Worm (Caenorhabditis elegans) whole organism, L4 larva: ENCODE data around the gene W03H9.2.

ENCODE experiments used
- D1046.2 ChIP-seq: fragments of 200-800 bp; sonication (Bioruptor generic); IDR thresholded peaks from 2 replicates; pipeline ENCODE4 v1.3.6; 2022; ENCODE audit warnings: missing genetic modification characterization, missing compliant biosample characterization
- F10B5.3 ChIP-seq: sonication (generic microtip); optimal IDR thresholded peaks from 2 replicates; lab custom pipeline; 2016; ENCODE audit warnings: mild to moderate bottlenecking, missing genetic modification characterization, missing compliant biosample characterization
- F44E2.7 ChIP-seq: fragments of 200-800 bp; sonication (Bioruptor generic); IDR thresholded peaks from 2 replicates; pipeline ENCODE4 v2.1.2; 2022; ENCODE audit warnings: missing genetic modification characterization, missing compliant biosample characterization
- F49E8.2 ChIP-seq: sonication (generic microtip); optimal IDR thresholded peaks from 2 replicates; lab custom pipeline; 2016; ENCODE audit warnings: missing compliant biosample characterization, mild to moderate bottlenecking, missing genetic modification characterization, borderline replicate concordance
- Y105C5A.15 ChIP-seq: fragments of 200-800 bp; sonication (Bioruptor generic); IDR thresholded peaks from 2 replicates; pipeline ENCODE4 v1.3.6; 2022; ENCODE audit warnings: missing genetic modification characterization, missing compliant biosample characterization
- Y48G9A.11 ChIP-seq: fragments of 200-800 bp; sonication (Bioruptor generic); IDR thresholded peaks from 2 replicates; pipeline ENCODE4 v1.3.6; 2022; ENCODE audit warnings: missing genetic modification reagents, missing genetic modification characterization, missing compliant biosample characterization
- aha-1 ChIP-seq: fragments of 150-350 bp; peaks from one replicate; lab custom pipeline; 2014; ENCODE audit warnings: missing biosample characterization, missing genetic modification characterization
- aly-2 ChIP-seq: sonication (generic microtip); optimal IDR thresholded peaks from 2 replicates; lab custom pipeline; 2018; ENCODE audit warnings: missing biosample characterization, missing genetic modification characterization
- arid-1 ChIP-seq: fragments of 200-800 bp; sonication (Bioruptor generic); conservative IDR thresholded peaks from 2 replicates; pipeline ENCODE4 v1.3.6; 2022; ENCODE audit warnings: missing genetic modification reagents, missing genetic modification characterization, missing compliant biosample characterization
- attf-4 ChIP-seq: sonication (generic microtip); optimal IDR thresholded peaks from 3 replicates; lab custom pipeline; 2017; ENCODE audit warnings: missing biosample characterization, missing genetic modification characterization
- ceh-28 ChIP-seq: fragments of 150-350 bp; optimal IDR thresholded peaks from 2 replicates; lab custom pipeline; 2014; ENCODE audit warnings: missing biosample characterization, missing genetic modification reagents, missing genetic modification characterization
- cey-2 ChIP-seq: sonication (generic microtip); optimal IDR thresholded peaks from 3 replicates; lab custom pipeline; 2017; ENCODE audit warnings: missing genetic modification characterization, mild to moderate bottlenecking, missing compliant biosample characterization, antibody characterized with exemption, borderline replicate concordance; ENCODE audit not compliant: insufficient read depth
- daf-12 ChIP-seq: fragments of 150-350 bp; optimal IDR thresholded peaks from 2 replicates; lab custom pipeline; 2014; ENCODE audit warnings: missing biosample characterization, missing genetic modification reagents, missing genetic modification characterization
- daf-16 ChIP-seq, 3 experiments: sonication (generic microtip); optimal IDR thresholded peaks; 2 replicates each; lab custom pipeline; 2016 to 2017; ENCODE audit warnings: missing genetic modification characterization in 3 of 3, missing genetic modification reagents in 3 of 3, mild to moderate bottlenecking in 2 of 3, missing compliant biosample characterization in 2 of 3, missing biosample characterization in 1 of 3, moderate library complexity in 1 of 3
- dpl-1 ChIP-seq: fragments of 150-350 bp; optimal IDR thresholded peaks from 2 replicates; lab custom pipeline; 2014; ENCODE audit warnings: missing biosample characterization, missing genetic modification reagents, missing genetic modification characterization
- duxl-1 ChIP-seq: sonication (generic microtip); optimal IDR thresholded peaks from 2 replicates; lab custom pipeline; 2016; ENCODE audit warnings: mild to moderate bottlenecking, missing genetic modification characterization, moderate library complexity, missing compliant biosample characterization; ENCODE audit not compliant: poor library complexity
- dve-1 ChIP-seq: sonication (generic microtip); optimal IDR thresholded peaks from 2 replicates; lab custom pipeline; 2017; ENCODE audit warnings: antibody characterized with exemption, mild to moderate bottlenecking, missing genetic modification characterization, missing compliant biosample characterization; ENCODE audit not compliant: insufficient read depth
- egl-43 ChIP-seq: fragments of 200-800 bp; sonication (Bioruptor generic); IDR thresholded peaks from 2 replicates; pipeline ENCODE4 v1.3.6; 2022; ENCODE audit warnings: missing genetic modification reagents, missing genetic modification characterization, missing compliant biosample characterization
- fkh-10 ChIP-seq: fragments of 150-350 bp; optimal IDR thresholded peaks from 2 replicates; lab custom pipeline; 2014; ENCODE audit warnings: missing biosample characterization, missing genetic modification reagents, missing genetic modification characterization
- gei-8 ChIP-seq: fragments of 200-800 bp; sonication (Bioruptor generic); optimal IDR thresholded peaks from 2 replicates; lab custom pipeline; 2018; ENCODE audit warnings: mild to moderate bottlenecking, missing genetic modification characterization, missing compliant biosample characterization
- lim-7 ChIP-seq: fragments of 200-800 bp; sonication (Bioruptor generic); IDR thresholded peaks from 2 replicates; pipeline ENCODE4 v1.3.6; 2022; ENCODE audit warnings: missing genetic modification characterization, missing compliant biosample characterization
- lin-13 ChIP-seq: fragments of 150-350 bp; optimal IDR thresholded peaks from 2 replicates; lab custom pipeline; 2014; ENCODE audit warnings: missing biosample characterization, missing genetic modification reagents, missing genetic modification characterization
- lin-38 ChIP-seq: fragments of 200-800 bp; sonication (Bioruptor generic); IDR thresholded peaks from 2 replicates; pipeline ENCODE4 v1.3.6; 2022; ENCODE audit warnings: missing genetic modification reagents, missing genetic modification characterization, missing compliant biosample characterization
- madf-5 ChIP-seq, 2 experiments: fragments of 200-800 bp; sonication (Bioruptor generic); IDR thresholded peaks; 2 replicates each; pipeline ENCODE4 v1.3.6; 2022; ENCODE audit warnings: missing compliant biosample characterization in 2 of 2, missing genetic modification characterization in 2 of 2
- nhr-10 ChIP-seq: fragments of 150-350 bp; optimal IDR thresholded peaks from 2 replicates; lab custom pipeline; 2014; ENCODE audit warnings: missing biosample characterization, missing genetic modification characterization
- nhr-102 ChIP-seq: sonication (generic microtip); optimal IDR thresholded peaks from 2 replicates; lab custom pipeline; 2016; ENCODE audit warnings: mild to moderate bottlenecking, missing genetic modification characterization, moderate library complexity, missing compliant biosample characterization
- nhr-237 ChIP-seq: sonication (generic microtip); optimal IDR thresholded peaks from 2 replicates; lab custom pipeline; 2017; ENCODE audit warnings: missing biosample characterization, missing genetic modification characterization
- nhr-25 ChIP-seq: sonication (generic microtip); optimal IDR thresholded peaks from 2 replicates; lab custom pipeline; 2017; ENCODE audit warnings: missing genetic modification characterization, mild to moderate bottlenecking, missing compliant biosample characterization, antibody characterized with exemption, moderate library complexity, borderline replicate concordance; ENCODE audit not compliant: insufficient read depth
- nhr-28 ChIP-seq: fragments of 150-350 bp; optimal IDR thresholded peaks from 2 replicates; lab custom pipeline; 2014; ENCODE audit warnings: missing biosample characterization, missing genetic modification characterization
- nhr-41 ChIP-seq: fragments of 200-800 bp; sonication (Bioruptor generic); IDR thresholded peaks from 2 replicates; pipeline ENCODE4 v1.3.6; 2022; ENCODE audit warnings: missing genetic modification reagents, missing genetic modification characterization, missing compliant biosample characterization
- nhr-42 ChIP-seq: fragments of 200-800 bp; sonication (Bioruptor generic); IDR thresholded peaks from 2 replicates; pipeline ENCODE4 v1.3.6; 2022; ENCODE audit warnings: missing genetic modification characterization, missing compliant biosample characterization
- nhr-76 ChIP-seq: fragments of 150-350 bp; optimal IDR thresholded peaks from 2 replicates; lab custom pipeline; 2014; ENCODE audit warnings: missing biosample characterization, missing genetic modification characterization
- php-3 ChIP-seq: fragments of 200-800 bp; sonication (Bioruptor generic); IDR thresholded peaks from 2 replicates; pipeline ENCODE4 v1.3.6; 2022; ENCODE audit warnings: missing genetic modification reagents, missing genetic modification characterization, missing compliant biosample characterization
- pqm-1 ChIP-seq: sonication (generic microtip); optimal IDR thresholded peaks from 2 replicates; lab custom pipeline; 2017; ENCODE audit warnings: missing biosample characterization, missing genetic modification characterization
- saeg-2 ChIP-seq: fragments of 200-800 bp; sonication (Bioruptor generic); IDR thresholded peaks from 2 replicates; pipeline ENCODE4 v1.3.6; 2022; ENCODE audit warnings: missing genetic modification reagents, missing genetic modification characterization, missing compliant biosample characterization
- sdz-12 ChIP-seq: fragments of 200-800 bp; sonication (Bioruptor generic); optimal IDR thresholded peaks from 2 replicates; lab custom pipeline; 2018; ENCODE audit warnings: mild to moderate bottlenecking, missing genetic modification characterization, missing compliant biosample characterization
- skn-1 ChIP-seq: fragments of 150-350 bp; optimal IDR thresholded peaks from 2 replicates; lab custom pipeline; 2014; ENCODE audit warnings: missing biosample characterization, missing genetic modification characterization
- snpc-1.2 ChIP-seq: fragments of 200-800 bp; sonication (Bioruptor generic); IDR thresholded peaks from 2 replicates; pipeline ENCODE4 v1.3.6; 2022; ENCODE audit warnings: missing genetic modification reagents, missing genetic modification characterization, missing compliant biosample characterization
- snpc-4 ChIP-seq: fragments of 150-350 bp; optimal IDR thresholded peaks from 2 replicates; lab custom pipeline; 2014; ENCODE audit warnings: missing biosample characterization, missing genetic modification characterization
- spr-1 ChIP-seq: sonication (generic microtip); optimal IDR thresholded peaks from 2 replicates; lab custom pipeline; 2016; ENCODE audit warnings: mild to moderate bottlenecking, missing genetic modification characterization, missing compliant biosample characterization
- tra-1 ChIP-seq: fragments of 200-800 bp; sonication (Bioruptor generic); IDR thresholded peaks from 2 replicates; pipeline ENCODE4 v1.3.6; 2022; ENCODE audit warnings: missing genetic modification reagents, missing genetic modification characterization, missing compliant biosample characterization
- unc-130 ChIP-seq: sonication (generic microtip); optimal IDR thresholded peaks from 2 replicates; lab custom pipeline; 2016; ENCODE audit warnings: missing genetic modification reagents, missing genetic modification characterization, missing compliant biosample characterization
- unc-62 ChIP-seq, 3 experiments: fragments of 150-350 bp in 1 of 3; sonication (generic microtip); optimal IDR thresholded peaks in 2 of 3; peaks in 1 of 3; 1 replicate in 1 of 3; 2 replicates in 2 of 3; lab custom pipeline; 2014 to 2017; ENCODE audit warnings: missing biosample characterization in 3 of 3, missing genetic modification characterization in 3 of 3, missing genetic modification reagents in 3 of 3, missing genotype in 1 of 3
- vab-7 ChIP-seq: fragments of 200-800 bp; sonication (Bioruptor generic); IDR thresholded peaks from 2 replicates; pipeline ENCODE4 v1.3.6; 2022; ENCODE audit warnings: missing genetic modification reagents, missing genetic modification characterization, missing compliant biosample characterization
- zip-2 ChIP-seq: fragments of 150-350 bp; optimal IDR thresholded peaks from 2 replicates; lab custom pipeline; 2014; ENCODE audit warnings: missing biosample characterization, missing genetic modification characterization

W03H9.2 gene

ce11 chrII:14155259-14156023 lies 11.8 kb upstream of the W03H9.2 start, which contains the start of the genes rpl-43 and xrn-2 (continued):
- TF ChIP-seq snpc-1.2 (GFP tag; lab: Robert Waterston, UW) (peak; percentile 68), daf-12 (no peak), php-3 (GFP tag; lab: Robert Waterston, UW) (no peak), ceh-28 (tag; lab: Kevin White, UChicago) (no peak), madf-5 (GFP tag; IDR thresholded peaks at IDR 0.05; lab: Robert Waterston, UW) (peak; percentile 12 to 20; a peak in 1 of 4 replicates), cey-2 (tag; lab: Kevin White, UChicago) (no peak), saeg-2 (GFP tag; lab: Robert Waterston, UW) (no peak), lin-38 (GFP tag; lab: Robert Waterston, UW) (peak; percentile 86), F49E8.2 (tag; lab: Kevin White, UChicago) (peak; percentile 86), pqm-1 (tag; lab: Kevin White, UChicago) (no peak), gei-8 (GFP tag; lab: Kevin White, UChicago) (peak; percentile 42), F44E2.7 (GFP tag; lab: Robert Waterston, UW) (no peak), sdz-12 (no peak)

ce11 chrII:14154357-14154756 lies 10.7 kb upstream of the W03H9.2 start, which contains the start of gene Y48B6A.1:
Gene Y48B6A.1, minus strand, starts transcription at chrII:14154373.
- peak; percentile 86 for TF ChIP-seq fkh-10 (GFP tag; lab: Kevin White, UChicago)
- no peak for TF ChIP-seq nhr-76 (tag; lab: Kevin White, UChicago)
- no peak for TF ChIP-seq aly-2 (tag; lab: Kevin White, UChicago)
- TF ChIP-seq nhr-25 (tag; lab: Kevin White, UChicago), result peak; percentile 77
- TF ChIP-seq lin-13 (GFP tag; lab: Kevin White, UChicago), result peak; percentile 96
- TF ChIP-seq lim-7 (GFP tag; lab: Robert Waterston, UW), result 0 out of 2 replicates have a peak, but pooled peaks have one; percentile 52
- TF ChIP-seq attf-4 (tag; lab: Kevin White, UChicago), result no peak
- TF ChIP-seq unc-130 (GFP tag; lab: Kevin White, UChicago), result peak; percentile 97
- TF ChIP-seq nhr-237, result no peak
- TF ChIP-seq duxl-1 (tag; lab: Kevin White, UChicago), result peak; percentile 88
- no peak for TF ChIP-seq nhr-41 (GFP tag; lab: Robert Waterston, UW)
- 0 out of 2 replicates have a peak, but pooled peaks have one; percentile 64 for TF ChIP-seq egl-43 (GFP tag; lab: Robert Waterston, UW)
- peak; percentile 0 for TF ChIP-seq nhr-10 (tag; lab: Kevin White, UChicago)
- TF ChIP-seq F44E2.7 (GFP tag; lab: Robert Waterston, UW), result no peak
- TF ChIP-seq dpl-1 (GFP tag; lab: Kevin White, UChicago), result peak; percentile 90
- no peak for TF ChIP-seq ceh-28 (tag; lab: Kevin White, UChicago)
- TF ChIP-seq nhr-42, result peak; percentile 95
- peak; percentile 93 for TF ChIP-seq nhr-28 (tag; lab: Kevin White, UChicago)
- peak; percentile 90 for TF ChIP-seq arid-1
- peak; percentile 59; the same call in 1 of the 2 replicates for TF ChIP-seq Y48G9A.11 (GFP tag; lab: Robert Waterston, UW)
- no peak for TF ChIP-seq skn-1 (tag; lab: Kevin White, UChicago)
- TF ChIP-seq dve-1 (tag; lab: Kevin White, UChicago), result peak; percentile 94
- no peak for TF ChIP-seq Y105C5A.15 (GFP tag; lab: Robert Waterston, UW)
- no peak for TF ChIP-seq unc-62 (GFP tag; optimal IDR thresholded peaks at IDR 0.05 in 1 of 2; lab: Kevin White, UChicago)
- no peak for TF ChIP-seq unc-62 (tag; optimal IDR thresholded peaks at IDR 0.05; lab: Kevin White, UChicago)
- TF ChIP-seq tra-1, result 0 out of 2 replicates have a peak, but pooled peaks have one; percentile 45
- TF ChIP-seq aha-1, result peak; percentile 98
- TF ChIP-seq madf-5 (GFP tag; IDR thresholded peaks at IDR 0.05; lab: Robert Waterston, UW), result peak; percentile 50 to 62; a peak in 1 of 4 replicates
- TF ChIP-seq lin-38 (GFP tag; lab: Robert Waterston, UW), result peak; percentile 99
- TF ChIP-seq zip-2 (tag; lab: Kevin White, UChicago), result peak; percentile 42
- TF ChIP-seq vab-7 (GFP tag; lab: Robert Waterston, UW), result peak; percentile 89
- peak; percentile 81 for TF ChIP-seq nhr-102
- peak; percentile 87; the same call in 1 of the 2 replicates for TF ChIP-seq D1046.2 (GFP tag; lab: Robert Waterston, UW)
- 0 out of 2 replicates have a peak, but pooled peaks have one; percentile 35 for TF ChIP-seq saeg-2 (GFP tag; lab: Robert Waterston, UW)
- TF ChIP-seq spr-1 (tag; lab: Kevin White, UChicago), result peak; percentile 71
- TF ChIP-seq pqm-1 (tag; lab: Kevin White, UChicago), result peak; percentile 75
- TF ChIP-seq daf-12, result no peak
- TF ChIP-seq daf-16 (GFP tag; optimal IDR thresholded peaks at IDR 0.05; lab: Kevin White, UChicago), result peak in 1 of 2 experiments; percentile 16
- TF ChIP-seq daf-16 (tag; optimal IDR thresholded peaks at IDR 0.05; lab: Kevin White, UChicago), result peak; percentile 74
- peak; percentile 59 for TF ChIP-seq snpc-4 (tag; lab: Kevin White, UChicago)
- no peak for TF ChIP-seq F10B5.3 (tag; lab: Kevin White, UChicago)
